Fruit fly (Drosophila melanogaster) whole organism, embryonic: ENCODE measurements around the gene EAChm.
A peak's percentile ranks its signal among the peaks of the same experiment; 100 is the strongest.

ENCODE experiments used
- Asciz ChIP-seq: fragments of 200-800 bp; sonication (Bioruptor generic); optimal IDR thresholded peaks from 2 replicates; lab custom pipeline; 2017; ENCODE audit warnings: missing biosample characterization, mild to moderate bottlenecking, missing genetic modification characterization, missing genetic modification reagents
- CG17361 ChIP-seq: fragments of 200-800 bp; sonication (Bioruptor generic); IDR thresholded peaks from 3 replicates; pipeline ENCODE4 v1.3.6; 2022; ENCODE audit warnings: missing biosample characterization, missing genetic modification characterization
- CG18476 ChIP-seq: fragments of 200-800 bp; sonication (Bioruptor generic); optimal IDR thresholded peaks from 2 replicates; lab custom pipeline; 2016; ENCODE audit warnings: missing biosample characterization, mild to moderate bottlenecking, missing genetic modification characterization
- CG4404 ChIP-seq: fragments of 200-800 bp; sonication (Bioruptor generic); IDR thresholded peaks from 2 replicates; pipeline ENCODE4 v1.3.6; 2022; ENCODE audit warnings: missing biosample characterization, missing genetic modification characterization
- Dip3 ChIP-seq: fragments of 200-800 bp; sonication (Bioruptor generic); optimal IDR thresholded peaks from 3 replicates; lab custom pipeline; 2016; ENCODE audit warnings: missing biosample characterization, missing genetic modification characterization
- Max ChIP-seq: fragments of 200-800 bp; sonication (Bioruptor generic); optimal IDR thresholded peaks from 2 replicates; lab custom pipeline; 2016; ENCODE audit warnings: missing biosample characterization, mild to moderate bottlenecking, missing genetic modification characterization
- sens ChIP-seq: fragments of 200-800 bp; sonication (Bioruptor generic); peaks from one replicate; lab custom pipeline; 2016; ENCODE audit warnings: missing biosample characterization, missing genetic modification characterization
- unpg ChIP-seq: fragments of 200-800 bp; sonication (Bioruptor generic); optimal IDR thresholded peaks from 3 replicates; lab custom pipeline; 2018; ENCODE audit warnings: missing biosample characterization, mild to moderate bottlenecking, missing genetic modification characterization, moderate library complexity

dm6 chr3L:15005774-15006173, 48.8 kb upstream of the EAChm start:
- 0 out of 3 replicates have a peak, but pooled peaks have one; percentile 29 for TF ChIP-seq CG17361 (GFP tag; lab: Robert Waterston, UW)
- peak; percentile 31 for TF ChIP-seq sens
- no peak for TF ChIP-seq CG18476 (GFP tag; lab: Kevin White, UChicago)
- no peak for TF ChIP-seq unpg (GFP tag; lab: Kevin White, UChicago)
- no peak for TF ChIP-seq CG4404 (GFP tag; lab: Robert Waterston, UW)
- TF ChIP-seq Asciz (GFP tag; lab: Kevin White, UChicago) = no peak
- no peak for TF ChIP-seq Max
- TF ChIP-seq Dip3 (GFP tag; lab: Kevin White, UChicago) = no peak
